Worm (Caenorhabditis elegans): Measurements from ENCODE around the gene nlp-5.

DNA sequence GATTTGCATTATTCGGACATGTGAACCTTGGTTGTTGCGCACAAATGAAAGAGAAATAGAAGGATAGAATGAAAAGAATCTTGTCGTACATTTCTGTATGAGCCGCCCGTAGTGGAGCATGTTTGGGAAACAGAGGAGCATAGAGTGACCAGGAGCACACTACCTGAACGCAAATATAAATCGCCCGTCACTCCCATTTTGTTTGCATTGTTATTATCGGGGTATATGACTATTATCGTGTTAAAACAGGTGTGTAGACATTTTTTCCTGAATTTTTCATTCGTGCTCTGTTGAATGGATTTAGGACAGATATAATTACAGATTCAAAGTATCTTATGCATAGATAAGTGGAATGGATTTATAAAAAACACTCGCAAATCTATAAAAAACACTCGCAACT, 31.1 kb downstream of the nlp-5 start, which contains the start of gene K01C8.2:
- no peak for TF ChIP-seq ama-1 (optimal IDR thresholded peaks at IDR 0.05)
- no peak for TF ChIP-seq ceh-36 (tag; optimal IDR thresholded peaks at IDR 0.05)
- TF ChIP-seq sea-1 (GFP tag; conservative IDR thresholded peaks at IDR 0.05): no peak
- no peak for TF ChIP-seq scrt-1 (GFP tag; IDR thresholded peaks at IDR 0.05)
- TF ChIP-seq ceh-13 (GFP tag; optimal IDR thresholded peaks at IDR 0.05): no peak
- no peak for TF ChIP-seq hmbx-1 (tag; optimal IDR thresholded peaks at IDR 0.05)
- no peak for TF ChIP-seq F13C5.2 (tag; optimal IDR thresholded peaks at IDR 0.05)
- no peak for TF ChIP-seq hnd-1 (tag; optimal IDR thresholded peaks at IDR 0.05)

Data from whole organism, early embryonic.